Fruit fly (Drosophila melanogaster) whole organism, adult: ENCODE data around the gene xit.

Experiments
- CG11617 ChIP-seq: fragments of 200-800 bp; sonication (Bioruptor generic); optimal IDR thresholded peaks from 2 replicates; lab custom pipeline; 2017; ENCODE audit warnings: mild to moderate bottlenecking, missing biosample characterization, missing genetic modification reagents, missing genetic modification characterization
- CG12768 ChIP-seq: fragments of 200-800 bp; sonication (Bioruptor generic); optimal IDR thresholded peaks from 2 replicates; lab custom pipeline; 2017; ENCODE audit warnings: missing biosample characterization, missing genetic modification characterization, mild to moderate bottlenecking, moderate library complexity, missing genetic modification reagents
- CG14711 ChIP-seq: fragments of 200-800 bp; sonication (Bioruptor generic); optimal IDR thresholded peaks from 2 replicates; lab custom pipeline; 2018; ENCODE audit warnings: missing biosample characterization, mild to moderate bottlenecking, missing genetic modification characterization, moderate library complexity
- CG1620 ChIP-seq: fragments of 200-800 bp; sonication (Bioruptor generic); optimal IDR thresholded peaks from 2 replicates; lab custom pipeline; 2016; ENCODE audit warnings: missing biosample characterization, missing genetic modification characterization
- CG33017 ChIP-seq: fragments of 200-800 bp; sonication (Bioruptor generic); optimal IDR thresholded peaks from 2 replicates; lab custom pipeline; 2018; ENCODE audit warnings: missing biosample characterization, mild to moderate bottlenecking, missing genetic modification characterization, moderate library complexity
- CG5204 ChIP-seq: fragments of 200-800 bp; sonication (Bioruptor generic); optimal IDR thresholded peaks from 2 replicates; lab custom pipeline; 2016; ENCODE audit warnings: missing biosample characterization, missing genetic modification characterization
- CG7045 ChIP-seq: fragments of 200-800 bp; sonication (Bioruptor generic); optimal IDR thresholded peaks from 2 replicates; lab custom pipeline; 2017; ENCODE audit warnings: missing biosample characterization, mild to moderate bottlenecking, missing genetic modification characterization
- Clk ChIP-seq: fragments of 200-800 bp; sonication (Bioruptor generic); optimal IDR thresholded peaks from 2 replicates; lab custom pipeline; 2017; ENCODE audit warnings: missing biosample characterization, missing genetic modification characterization
- Crg-1 ChIP-seq: fragments of 200-800 bp; sonication (Bioruptor generic); optimal IDR thresholded peaks from 2 replicates; lab custom pipeline; 2016; ENCODE audit warnings: missing biosample characterization, missing genetic modification characterization
- Hr96 ChIP-seq: fragments of 200-800 bp; sonication (Bioruptor generic); optimal IDR thresholded peaks from 2 replicates; lab custom pipeline; 2016; ENCODE audit warnings: missing biosample characterization, missing genetic modification characterization
- Mnt ChIP-seq: fragments of 200-800 bp; sonication (Bioruptor generic); optimal IDR thresholded peaks from 2 replicates; lab custom pipeline; 2016; ENCODE audit warnings: missing biosample characterization, mild to moderate bottlenecking, missing genetic modification characterization
- bab1 ChIP-seq: fragments of 200-800 bp; sonication (Bioruptor generic); optimal IDR thresholded peaks from 3 replicates; lab custom pipeline; 2019; ENCODE audit warnings: missing biosample characterization, mild to moderate bottlenecking, missing genetic modification characterization, moderate library complexity
- cic ChIP-seq: fragments of 200-800 bp; sonication (Bioruptor generic); optimal IDR thresholded peaks from 2 replicates; lab custom pipeline; 2017; ENCODE audit warnings: missing biosample characterization, mild to moderate bottlenecking, missing genetic modification characterization, moderate library complexity
- cnc ChIP-seq, 2 experiments: fragments of >200 bp; optimal IDR thresholded peaks; 2 replicates each; lab custom pipeline; 2017
- ovo ChIP-seq: fragments of 200-800 bp; sonication (Bioruptor generic); optimal IDR thresholded peaks from 2 replicates; lab custom pipeline; 2016; ENCODE audit warnings: missing biosample characterization, missing genetic modification characterization
- pad ChIP-seq: fragments of 200-800 bp; sonication (Bioruptor generic); optimal IDR thresholded peaks from 3 replicates; lab custom pipeline; 2017; ENCODE audit warnings: missing biosample characterization, missing genetic modification characterization, mild to moderate bottlenecking, moderate library complexity, missing genetic modification reagents
- tj ChIP-seq: fragments of 200-800 bp; sonication (Bioruptor generic); optimal IDR thresholded peaks from 3 replicates; lab custom pipeline; 2017; ENCODE audit warnings: missing biosample characterization, mild to moderate bottlenecking, missing genetic modification characterization, moderate library complexity
- toe ChIP-seq: fragments of 200-800 bp; sonication (Bioruptor generic); optimal IDR thresholded peaks from 2 replicates; lab custom pipeline; 2016; ENCODE audit warnings: missing biosample characterization, missing genetic modification characterization

Gene xit

dm6 chrX:6869770-6870404, 49.1 kb downstream of the xit start:
- TF ChIP-seq CG12768 (GFP tag; lab: Kevin White, UChicago) (no peak), Clk (GFP tag; lab: Kevin White, UChicago) (no peak), pad (GFP tag; lab: Kevin White, UChicago) (no peak), CG1620 (GFP tag; lab: Kevin White, UChicago) (no peak), bab1 (no peak), ovo (GFP tag; lab: Kevin White, UChicago) (no peak), cnc (optimal IDR thresholded peaks at IDR 0.05; lab: Kevin White, UChicago) (no peak), Hr96 (GFP tag; lab: Kevin White, UChicago) (no peak), CG7045 (GFP tag; lab: Kevin White, UChicago) (no peak), cic (no peak), Crg-1 (GFP tag; lab: Kevin White, UChicago) (no peak), CG33017 (tag; lab: Kevin White, UChicago) (no peak), Mnt (GFP tag; lab: Kevin White, UChicago) (no peak), tj (no peak), toe (GFP tag; lab: Kevin White, UChicago) (no peak), CG14711 (tag; lab: Kevin White, UChicago) (no peak), CG11617 (GFP tag; lab: Kevin White, UChicago) (no peak)

- TF ChIP-seq Clk (GFP tag; lab: Kevin White, UChicago) (no peak), CG14711 (tag; lab: Kevin White, UChicago) (no peak), CG5204 (GFP tag; lab: Kevin White, UChicago) (no peak)
Observed at dm6 chrX:6871746-6872145, 50.9 kb downstream of the xit start.
